Fruit fly (Drosophila melanogaster): ENCODE data around the gene ear.

The ear gene

DNA sequence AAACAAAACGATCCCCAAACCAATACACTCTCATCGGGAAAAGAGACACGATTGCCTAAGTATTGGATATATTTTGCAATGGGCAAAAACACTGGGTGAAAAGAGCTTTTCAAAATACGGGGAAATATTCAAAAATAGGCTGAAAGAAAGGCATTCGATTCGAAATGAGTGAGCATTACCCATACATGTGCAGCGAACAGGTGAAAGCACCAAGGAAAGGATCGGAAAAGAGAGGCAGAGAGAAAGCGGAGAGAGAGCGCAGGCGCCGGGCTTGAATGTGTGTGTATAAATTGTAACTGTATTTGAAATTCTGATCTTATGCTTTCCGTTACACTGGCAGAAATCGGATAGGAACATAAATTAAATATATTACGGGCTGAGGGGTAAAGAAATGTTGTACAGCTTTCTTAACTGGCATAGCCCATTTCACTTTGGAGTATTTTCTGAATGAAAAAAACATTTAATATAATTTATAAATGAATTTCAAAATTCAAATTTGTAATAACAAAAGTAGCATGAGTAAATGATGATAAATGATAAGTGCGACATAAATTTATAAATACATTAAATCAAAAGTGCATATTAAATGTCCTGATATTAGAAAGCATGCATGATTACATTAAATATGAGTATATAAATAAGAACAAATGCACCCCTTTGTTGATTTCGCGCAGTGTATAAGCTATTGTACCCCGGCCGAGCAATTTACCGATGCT lies 39.8 kb upstream of the ear start (continued):
- TF ChIP-seq ham (GFP tag; IDR thresholded peaks at IDR 0.05) (no peak), scrt (GFP tag; optimal IDR thresholded peaks at IDR 0.05) (peak; percentile 47), CG1529 (GFP tag; optimal IDR thresholded peaks at IDR 0.05) (peak; percentile 64), Hr3 (GFP tag; optimal IDR thresholded peaks at IDR 0.05) (peak; percentile 83), ttk (GFP tag; IDR thresholded peaks at IDR 0.05) (peak; percentile 63), Gug (GFP tag; IDR thresholded peaks at IDR 0.05) (peak; percentile 50; the same call in 1 of the 4 replicates), Ets65A (GFP tag) (peak; percentile 73), Dbx (GFP tag; IDR thresholded peaks at IDR 0.05) (no peak), Nf-YB (GFP tag; optimal IDR thresholded peaks at IDR 0.05) (peak; percentile 49), Optix (GFP tag; IDR thresholded peaks at IDR 0.05) (no peak; the same call in 2 of the 3 replicates), Rfx (GFP tag; IDR thresholded peaks at IDR 0.05) (peak; percentile 47; the same call in 1 of the 2 replicates), CG16813 (GFP tag; IDR thresholded peaks at IDR 0.05; ENCODE audit: partially characterized antibody) (no peak), al (GFP tag; IDR thresholded peaks at IDR 0.05) (0 out of 2 replicates have a peak, but pooled peaks have one; percentile 9), PHDP (tag; optimal IDR thresholded peaks at IDR 0.05) (peak; percentile 56), CG13296 (GFP tag; optimal IDR thresholded peaks at IDR 0.05) (peak; percentile 47), caup (GFP tag; optimal IDR thresholded peaks at IDR 0.05; ENCODE audit: severe bottlenecking) (peak; percentile 44), ken (GFP tag; IDR thresholded peaks at IDR 0.05) (no peak), CG12219 (GFP tag; optimal IDR thresholded peaks at IDR 0.05) (peak; percentile 20), D19B (GFP tag; optimal IDR thresholded peaks at IDR 0.05) (peak; percentile 8), tgo (GFP tag; IDR thresholded peaks at IDR 0.05) (peak; percentile 33; the same call in 1 of the 3 replicates), CG6854 (GFP tag; optimal IDR thresholded peaks at IDR 0.05) (peak; percentile 25), CG14050 (GFP tag; IDR thresholded peaks at IDR 0.05) (no peak), NfI (GFP tag; optimal IDR thresholded peaks at IDR 0.05) (peak; percentile 65), CG10462 (GFP tag; optimal IDR thresholded peaks at IDR 0.05) (peak; percentile 43), Max (GFP tag; optimal IDR thresholded peaks at IDR 0.05) (peak; percentile 60), cwo (GFP tag; optimal IDR thresholded peaks at IDR 0.05) (peak; percentile 27), CG7556 (GFP tag; optimal IDR thresholded peaks at IDR 0.05) (peak; percentile 85), CG12299 (tag; optimal IDR thresholded peaks at IDR 0.05) (peak; percentile 70), CG30020 (tag; optimal IDR thresholded peaks at IDR 0.05) (peak; percentile 45), Bdp1 (GFP tag; optimal IDR thresholded peaks at IDR 0.05) (peak; percentile 6), Bteb2 (GFP tag; optimal IDR thresholded peaks at IDR 0.05) (peak; percentile 29), hth (optimal IDR thresholded peaks at IDR 0.05) (no peak), dan (GFP tag; IDR thresholded peaks at IDR 0.05) (no peak), yki (optimal IDR thresholded peaks at IDR 0.05) (peak; percentile 14), shn (GFP tag; optimal IDR thresholded peaks at IDR 0.05) (no peak), sens (GFP tag) (peak; percentile 91), onecut (GFP tag; IDR thresholded peaks at IDR 0.05) (peak; percentile 11; the same call in 1 of the 2 replicates), Hmx (GFP tag; optimal IDR thresholded peaks at IDR 0.05) (no peak), sna (GFP tag; IDR thresholded peaks at IDR 0.05; ENCODE audit: partially characterized antibody) (no peak), ATbp (GFP tag; optimal IDR thresholded peaks at IDR 0.05) (peak; percentile 54), sob (GFP tag; IDR thresholded peaks at IDR 0.05) (0 out of 2 replicates have a peak, but pooled peaks have one; percentile 34), Trl (optimal IDR thresholded peaks at IDR 0.05) (peak; percentile 34 to 68), Trl (GFP tag; optimal IDR thresholded peaks at IDR 0.05) (no peak), jumu (GFP tag; optimal IDR thresholded peaks at IDR 0.05) (peak; percentile 27), CG7271 (tag; optimal IDR thresholded peaks at IDR 0.05) (peak; percentile 16), CG18599 (GFP tag; optimal IDR thresholded peaks at IDR 0.05) (peak; percentile 47), CkIIα-i1 (GFP tag; IDR thresholded peaks at IDR 0.05) (no peak), run (tag; optimal IDR thresholded peaks at IDR 0.05) (peak; percentile 34), org-1 (GFP tag; optimal IDR thresholded peaks at IDR 0.05) (peak; percentile 61), Ada2b (GFP tag; IDR thresholded peaks at IDR 0.05) (peak; percentile 19; the same call in 1 of the 2 replicates), sqz (GFP tag; optimal IDR thresholded peaks at IDR 0.05) (peak; percentile 61)
